Fruit fly (Drosophila melanogaster) whole organism, embryonic: ENCODE measurements around the gene CG14805.

Source experiments
- Abd-B ChIP-seq: fragments of 200-800 bp; sonication (Bioruptor generic); optimal IDR thresholded peaks from 2 replicates; lab custom pipeline; 2018; ENCODE audit warnings: missing biosample characterization, mild to moderate bottlenecking, missing genetic modification characterization, moderate library complexity
- Asciz ChIP-seq: fragments of 200-800 bp; sonication (Bioruptor generic); optimal IDR thresholded peaks from 2 replicates; lab custom pipeline; 2017; ENCODE audit warnings: missing biosample characterization, mild to moderate bottlenecking, missing genetic modification characterization, missing genetic modification reagents
- CG10209 ChIP-seq: fragments of 200-800 bp; sonication (Bioruptor generic); optimal IDR thresholded peaks from 3 replicates; lab custom pipeline; 2017; ENCODE audit warnings: missing biosample characterization, mild to moderate bottlenecking, missing genetic modification characterization, missing genetic modification reagents
- CG12071 ChIP-seq: fragments of 200-800 bp; sonication (Bioruptor generic); optimal IDR thresholded peaks from 3 replicates; lab custom pipeline; 2018; ENCODE audit warnings: missing biosample characterization, mild to moderate bottlenecking, missing genetic modification characterization
- CG12391 ChIP-seq: fragments of 200-800 bp; sonication (Bioruptor generic); optimal IDR thresholded peaks from 3 replicates; lab custom pipeline; 2018; ENCODE audit warnings: missing biosample characterization, mild to moderate bottlenecking, missing genetic modification characterization, moderate library complexity
- CG12744 ChIP-seq: fragments of 200-800 bp; sonication (Bioruptor generic); optimal IDR thresholded peaks from 2 replicates; lab custom pipeline; 2016; ENCODE audit warnings: missing biosample characterization, missing genetic modification characterization
- CG13775 ChIP-seq: fragments of 200-800 bp; sonication (Bioruptor generic); optimal IDR thresholded peaks from 3 replicates; lab custom pipeline; 2017; ENCODE audit warnings: missing biosample characterization, mild to moderate bottlenecking, missing genetic modification characterization
- CG14014 ChIP-seq: fragments of 200-800 bp; sonication (Bioruptor generic); IDR thresholded peaks from 2 replicates; pipeline ENCODE4 v1.3.6; 2022; ENCODE audit warnings: missing biosample characterization, missing genetic modification characterization
- CG15479 ChIP-seq: fragments of 200-800 bp; sonication (Bioruptor generic); optimal IDR thresholded peaks from 3 replicates; lab custom pipeline; 2019; ENCODE audit warnings: missing biosample characterization, mild to moderate bottlenecking, missing genetic modification characterization, moderate library complexity
- CG16813 ChIP-seq: fragments of 200-800 bp; sonication (Bioruptor generic); IDR thresholded peaks from 3 replicates; pipeline ENCODE4 v1.3.6; 2022; ENCODE audit warnings: missing biosample characterization, missing genetic modification characterization; ENCODE audit not compliant: partially characterized antibody
- CG2120 ChIP-seq: fragments of 200-800 bp; sonication (Bioruptor generic); optimal IDR thresholded peaks from 3 replicates; lab custom pipeline; 2016; ENCODE audit warnings: missing biosample characterization, missing genetic modification characterization
- CG2199 ChIP-seq: fragments of 200-800 bp; sonication (Bioruptor generic); IDR thresholded peaks from 3 replicates; pipeline ENCODE4 v1.3.6; 2022; ENCODE audit warnings: missing biosample characterization, missing genetic modification characterization
- CG2712 ChIP-seq: fragments of 200-800 bp; optimal IDR thresholded peaks from 3 replicates; lab custom pipeline; 2019; ENCODE audit warnings: missing biosample characterization, mild to moderate bottlenecking, missing genetic modification characterization, moderate library complexity
- CG3163 ChIP-seq: fragments of 200-800 bp; sonication (Bioruptor generic); optimal IDR thresholded peaks from 3 replicates; lab custom pipeline; 2016; ENCODE audit warnings: missing biosample characterization, missing genetic modification characterization
- CG34376 ChIP-seq: fragments of 200-800 bp; sonication (Bioruptor generic); optimal IDR thresholded peaks from 2 replicates; lab custom pipeline; 2018; ENCODE audit warnings: missing biosample characterization, mild to moderate bottlenecking, missing genetic modification characterization
- CG42726 ChIP-seq: fragments of 200-800 bp; sonication (Bioruptor generic); IDR thresholded peaks from 2 replicates; pipeline ENCODE4 v1.3.6; 2022; ENCODE audit warnings: missing biosample characterization, missing genetic modification characterization; ENCODE audit not compliant: partially characterized antibody
- CG43689 ChIP-seq: fragments of 200-800 bp; sonication (Bioruptor generic); IDR thresholded peaks from 2 replicates; pipeline ENCODE4 v1.3.6; 2022; ENCODE audit warnings: missing biosample characterization, missing genetic modification characterization
- CG6791 ChIP-seq: fragments of 200-800 bp; sonication (Bioruptor generic); IDR thresholded peaks from 3 replicates; pipeline ENCODE4 v1.3.6; 2022; ENCODE audit warnings: missing biosample characterization, missing genetic modification characterization; ENCODE audit not compliant: partially characterized antibody
- CG7556 ChIP-seq: fragments of 200-800 bp; sonication (Bioruptor generic); optimal IDR thresholded peaks from 2 replicates; lab custom pipeline; 2017; ENCODE audit warnings: missing biosample characterization, mild to moderate bottlenecking, missing genetic modification characterization
- CG8281 ChIP-seq: fragments of 200-800 bp; sonication (Bioruptor generic); optimal IDR thresholded peaks from 2 replicates; lab custom pipeline; 2018; ENCODE audit warnings: missing biosample characterization, mild to moderate bottlenecking, missing genetic modification characterization, moderate library complexity
- CG9797 ChIP-seq: fragments of 200-800 bp; sonication (Bioruptor generic); optimal IDR thresholded peaks from 3 replicates; lab custom pipeline; 2018; ENCODE audit warnings: missing biosample characterization, mild to moderate bottlenecking, missing genetic modification characterization
- D19A ChIP-seq: fragments of 200-800 bp; optimal IDR thresholded peaks from 3 replicates; lab custom pipeline; 2019; ENCODE audit warnings: missing biosample characterization, mild to moderate bottlenecking, missing genetic modification characterization, moderate library complexity
- Dref ChIP-seq: fragments of 200-800 bp; sonication (Bioruptor generic); IDR thresholded peaks from 2 replicates; pipeline ENCODE4 v1.3.6; 2022; ENCODE audit warnings: missing biosample characterization, missing genetic modification characterization
- Eip74EF ChIP-seq, 2 experiments: fragments of 200-800 bp in 1 of 2; fragments of >200 bp in 1 of 2; sonication (Bioruptor generic) in 1 of 2; optimal IDR thresholded peaks; 2 replicates each; lab custom pipeline; 2017 to 2019; ENCODE audit warnings: missing biosample characterization in 2 of 2, missing genetic modification characterization in 2 of 2, mild to moderate bottlenecking in 1 of 2, moderate library complexity in 1 of 2
- Ets97D ChIP-seq: fragments of 200-800 bp; sonication (Bioruptor generic); optimal IDR thresholded peaks from 3 replicates; lab custom pipeline; 2016; ENCODE audit warnings: missing biosample characterization, missing genetic modification characterization
- Gug ChIP-seq: fragments of 200-800 bp; sonication (Bioruptor generic); IDR thresholded peaks from 4 replicates; pipeline ENCODE4 v1.3.6; 2022; ENCODE audit warnings: missing biosample characterization, missing genetic modification characterization
- H2.0 ChIP-seq: fragments of 200-800 bp; sonication (Bioruptor generic); IDR thresholded peaks from 2 replicates; pipeline ENCODE4 v1.3.6; 2022; ENCODE audit warnings: missing biosample characterization, missing genetic modification characterization
- HLH4C ChIP-seq: fragments of 200-800 bp; sonication (Bioruptor generic); IDR thresholded peaks from 3 replicates; pipeline ENCODE4 v1.3.6; 2022; ENCODE audit warnings: missing biosample characterization, missing genetic modification characterization; ENCODE audit not compliant: partially characterized antibody
- Med ChIP-seq: fragments of 200-800 bp; sonication (Bioruptor generic); peaks from one replicate; lab custom pipeline; 2016; ENCODE audit warnings: missing biosample characterization, missing genetic modification characterization, mild to moderate bottlenecking, inconsistent platforms, moderate library complexity
- Nf-YC ChIP-seq: fragments of 200-800 bp; optimal IDR thresholded peaks from 3 replicates; lab custom pipeline; 2019; ENCODE audit warnings: missing biosample characterization, mild to moderate bottlenecking, missing genetic modification characterization, moderate library complexity
- Rfx ChIP-seq: fragments of 200-800 bp; sonication (Bioruptor generic); IDR thresholded peaks from 2 replicates; pipeline ENCODE4 v1.3.6; 2022; ENCODE audit warnings: missing biosample characterization, missing genetic modification characterization
- Scr ChIP-seq: fragments of 200-800 bp; sonication (Bioruptor generic); IDR thresholded peaks from 2 replicates; pipeline ENCODE4 v1.3.6; 2022; ENCODE audit warnings: missing biosample characterization, missing genetic modification characterization; ENCODE audit not compliant: partially characterized antibody
- Sry-δ ChIP-seq: fragments of 200-800 bp; sonication (Bioruptor generic); optimal IDR thresholded peaks from 2 replicates; lab custom pipeline; 2016; ENCODE audit warnings: missing biosample characterization, missing genetic modification characterization
- al ChIP-seq: fragments of 200-800 bp; sonication (Bioruptor generic); IDR thresholded peaks from 2 replicates; pipeline ENCODE4 v1.3.6; 2022; ENCODE audit warnings: missing biosample characterization, missing genetic modification characterization
- caup ChIP-seq: fragments of 200-800 bp; sonication (Bioruptor generic); optimal IDR thresholded peaks from 3 replicates; lab custom pipeline; 2017; ENCODE audit warnings: missing biosample characterization, mild to moderate bottlenecking, missing genetic modification characterization, moderate library complexity; ENCODE audit not compliant: severe bottlenecking
- dan ChIP-seq: fragments of 200-800 bp; sonication (Bioruptor generic); IDR thresholded peaks from 2 replicates; pipeline ENCODE4 v1.3.6; 2022; ENCODE audit warnings: missing biosample characterization, missing genetic modification characterization
- dysf ChIP-seq: fragments of 200-800 bp; sonication (Bioruptor generic); IDR thresholded peaks from 3 replicates; pipeline ENCODE4 v1.3.6; 2022; ENCODE audit warnings: missing biosample characterization, missing genetic modification characterization
- fu2 ChIP-seq: fragments of 200-800 bp; sonication (Bioruptor generic); optimal IDR thresholded peaks from 2 replicates; lab custom pipeline; 2016; ENCODE audit warnings: missing biosample characterization, missing genetic modification characterization
- gt ChIP-seq: fragments of 200-800 bp; sonication (Bioruptor generic); IDR thresholded peaks from 2 replicates; pipeline ENCODE4 v1.3.6; 2022; ENCODE audit warnings: missing biosample characterization, missing genetic modification characterization
- hb ChIP-seq: fragments of 200-800 bp; sonication (Bioruptor generic); IDR thresholded peaks from 3 replicates; pipeline ENCODE4 v1.3.6; 2022; ENCODE audit warnings: missing biosample characterization, missing genetic modification characterization; ENCODE audit not compliant: partially characterized antibody
- hbn ChIP-seq: fragments of 200-800 bp; sonication (Bioruptor generic); IDR thresholded peaks from 2 replicates; pipeline ENCODE4 v1.3.6; 2022; ENCODE audit warnings: missing biosample characterization, missing genetic modification characterization; ENCODE audit not compliant: partially characterized antibody
- knrl ChIP-seq: fragments of 200-800 bp; sonication (Bioruptor generic); IDR thresholded peaks from 3 replicates; pipeline ENCODE4 v1.3.6; 2022; ENCODE audit warnings: missing biosample characterization, missing genetic modification characterization; ENCODE audit not compliant: partially characterized antibody
- mam ChIP-seq: fragments of 200-800 bp; sonication (Bioruptor generic); optimal IDR thresholded peaks from 3 replicates; lab custom pipeline; 2016; ENCODE audit warnings: missing biosample characterization, missing genetic modification characterization
- slbo ChIP-seq: fragments of 200-800 bp; sonication (Bioruptor generic); IDR thresholded peaks from 2 replicates; pipeline ENCODE4 v1.3.6; 2022; ENCODE audit warnings: missing biosample characterization, missing genetic modification characterization
- stc ChIP-seq: fragments of 200-800 bp; sonication (Bioruptor generic); IDR thresholded peaks from 2 replicates; pipeline ENCODE4 v1.3.6; 2022; ENCODE audit warnings: missing biosample characterization, missing genetic modification characterization
- trem ChIP-seq: fragments of 200-800 bp; optimal IDR thresholded peaks from 3 replicates; lab custom pipeline; 2019; ENCODE audit warnings: missing biosample characterization, mild to moderate bottlenecking, missing genetic modification characterization, moderate library complexity
- vfl ChIP-seq: fragments of 200-800 bp; sonication (Bioruptor generic); optimal IDR thresholded peaks from 2 replicates; lab custom pipeline; 2016; ENCODE audit warnings: missing biosample characterization, missing genetic modification characterization
- vvl ChIP-seq: fragments of 200-800 bp; sonication (Bioruptor generic); IDR thresholded peaks from 2 replicates; pipeline ENCODE4 v1.3.6; 2022; ENCODE audit warnings: missing biosample characterization, missing genetic modification characterization
- wdn ChIP-seq: fragments of 200-800 bp; sonication (Bioruptor generic); IDR thresholded peaks from 2 replicates; pipeline ENCODE4 v1.3.6; 2022; ENCODE audit warnings: missing biosample characterization, missing genetic modification characterization
- wor ChIP-seq: fragments of 200-800 bp; sonication (Bioruptor generic); IDR thresholded peaks from 2 replicates; pipeline ENCODE4 v1.3.6; 2022; ENCODE audit warnings: missing biosample characterization, missing genetic modification characterization
- zf30C ChIP-seq: fragments of 200-800 bp; sonication (Bioruptor generic); optimal IDR thresholded peaks from 3 replicates; lab custom pipeline; 2018; ENCODE audit warnings: missing biosample characterization, mild to moderate bottlenecking, missing genetic modification characterization

CG14805 gene

DNA sequence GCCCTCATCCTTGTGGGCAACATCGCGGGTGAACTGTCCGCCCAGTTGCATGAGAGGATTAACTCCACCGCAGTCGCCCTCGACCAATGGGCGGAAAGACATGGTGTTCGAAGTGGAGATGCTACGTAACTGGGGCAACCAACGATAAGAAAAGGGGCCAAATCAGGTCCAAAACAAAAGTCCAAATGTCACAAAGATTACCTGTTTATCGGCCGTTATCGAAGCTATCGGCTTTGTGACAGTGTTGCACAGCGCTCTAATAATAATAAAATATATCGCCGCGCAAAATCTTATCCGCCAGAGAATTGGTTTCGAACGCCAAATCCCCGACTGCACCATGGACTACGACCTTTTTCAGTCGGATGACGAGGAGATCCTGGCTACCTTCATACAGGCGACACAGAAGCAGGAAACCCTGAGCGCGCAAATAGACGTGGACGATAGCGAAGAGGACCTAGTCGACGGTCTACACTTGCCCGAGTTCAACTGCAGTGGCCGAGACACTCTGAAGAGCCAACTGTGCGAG lies 8.5 kb upstream of the CG14805 start, which contains the start of the genes CG14803 and Pex5 (continued):
- TF ChIP-seq CG12744 (GFP tag; lab: Kevin White, UChicago) (no peak), fu2 (GFP tag; lab: Kevin White, UChicago) (no peak), trem (tag; lab: Kevin White, UChicago) (peak; percentile 26), CG2712 (tag; lab: Kevin White, UChicago) (no peak), Abd-B (no peak), Sry-δ (GFP tag; lab: Kevin White, UChicago) (peak; percentile 43), CG12391 (no peak), CG2199 (no peak), CG8281 (no peak), CG16813 (GFP tag; lab: Robert Waterston, UW) (peak; percentile 65), dan (GFP tag; lab: Robert Waterston, UW) (no peak), hbn (peak; percentile 43; the same call in 1 of the 2 replicates), wor (GFP tag; lab: Robert Waterston, UW) (no peak), caup (no peak), Asciz (GFP tag; lab: Kevin White, UChicago) (no peak), D19A (tag; lab: Kevin White, UChicago) (no peak), stc (no peak), wdn (GFP tag; lab: Robert Waterston, UW) (no peak), CG9797 (GFP tag; lab: Kevin White, UChicago) (peak; percentile 3), CG3163 (GFP tag; lab: Kevin White, UChicago) (no peak), al (GFP tag; lab: Robert Waterston, UW) (no peak), Scr (GFP tag; lab: Robert Waterston, UW) (peak; percentile 63), hb (GFP tag; lab: Robert Waterston, UW) (peak; percentile 54; the same call in 2 of the 3 replicates), H2.0 (0 out of 2 replicates have a peak, but pooled peaks have one; percentile 14), CG2120 (peak; percentile 31), Nf-YC (peak; percentile 52), CG6791 (peak; percentile 63), CG42726 (GFP tag; lab: Robert Waterston, UW) (no peak), CG7556 (GFP tag; lab: Kevin White, UChicago) (no peak), HLH4C (GFP tag; lab: Robert Waterston, UW) (peak; percentile 63; the same call in 2 of the 3 replicates), Med (peak; percentile 81), vfl (GFP tag; lab: Kevin White, UChicago) (no peak), CG34376 (GFP tag; lab: Kevin White, UChicago) (peak; percentile 62), Dref (peak; percentile 77), zf30C (GFP tag; lab: Kevin White, UChicago) (no peak), Rfx (GFP tag; lab: Robert Waterston, UW) (peak; percentile 37; the same call in 1 of the 2 replicates), Ets97D (peak; percentile 19), knrl (peak; percentile 45; the same call in 2 of the 3 replicates)

DNA sequence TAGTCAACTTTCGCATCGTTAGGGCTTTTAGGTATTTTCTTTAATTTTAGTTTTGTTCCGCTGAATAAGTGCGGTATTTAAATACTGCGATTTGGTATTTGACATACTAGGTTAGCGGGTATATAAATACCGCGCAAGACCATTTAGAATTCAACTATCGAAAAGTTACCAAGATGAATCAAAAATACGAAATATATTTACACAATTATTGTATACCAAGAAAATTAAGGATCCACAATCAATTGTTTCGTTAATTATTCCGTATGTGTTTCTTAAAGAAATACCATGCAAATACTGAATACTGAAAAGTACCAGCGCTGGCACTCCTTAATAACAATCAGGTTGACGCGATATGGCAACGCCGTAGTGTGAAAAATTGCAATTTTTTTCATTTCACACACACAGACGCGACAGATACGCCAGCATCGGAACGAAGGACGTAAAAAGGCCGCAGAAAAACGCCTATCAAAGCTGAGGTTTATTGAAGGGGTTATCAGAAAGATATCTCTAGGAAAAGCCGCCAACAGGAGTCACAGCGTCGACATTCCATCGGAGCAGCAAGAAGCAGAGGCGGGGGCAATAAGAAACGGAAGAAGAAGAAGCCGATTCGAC lies 3.5 kb upstream of the CG14805 start, which contains the start of the genes Pgam5 and Vps26:
Pgam5 (minus strand) TSS at position 51 of the 612 bp plus-strand sequence.
Vps26 (plus strand) TSS at position 339 of the 612 bp plus-strand sequence.
- TF ChIP-seq Eip74EF (GFP tag; optimal IDR thresholded peaks at IDR 0.05; lab: Kevin White, UChicago) = no peak
- no peak for TF ChIP-seq CG15479 (GFP tag; lab: Kevin White, UChicago)
- no peak for TF ChIP-seq vvl
- no peak for TF ChIP-seq CG14014 (GFP tag; lab: Robert Waterston, UW)
- no peak for TF ChIP-seq CG10209
- TF ChIP-seq CG13775 (GFP tag; lab: Kevin White, UChicago) = no peak
- TF ChIP-seq CG43689 (GFP tag; lab: Robert Waterston, UW) = no peak
- no peak for TF ChIP-seq dysf (GFP tag; lab: Robert Waterston, UW)
- TF ChIP-seq slbo (GFP tag; lab: Robert Waterston, UW) = no peak
- TF ChIP-seq Gug (GFP tag; lab: Robert Waterston, UW) = no peak
- no peak for TF ChIP-seq gt (GFP tag; lab: Robert Waterston, UW)
- no peak for TF ChIP-seq mam (GFP tag; lab: Kevin White, UChicago)
- peak; percentile 69 for TF ChIP-seq CG9797 (GFP tag; lab: Kevin White, UChicago)
- no peak for TF ChIP-seq CG12071 (GFP tag; lab: Kevin White, UChicago)
